Fruit fly (Drosophila melanogaster) whole organism, prepupa: ENCODE measurements around the gene Mst85C.

ENCODE experiments used
- CG10631 ChIP-seq: fragments of 200-800 bp; sonication (Bioruptor generic); optimal IDR thresholded peaks from 2 replicates; lab custom pipeline; 2016; ENCODE audit warnings: missing biosample characterization, missing genetic modification characterization
- CG3032 ChIP-seq: fragments of 200-800 bp; optimal IDR thresholded peaks from 2 replicates; lab custom pipeline; 2019; ENCODE audit warnings: missing biosample characterization, mild to moderate bottlenecking, missing genetic modification characterization, moderate library complexity
- CG3919 ChIP-seq: fragments of 200-800 bp; sonication (Bioruptor generic); optimal IDR thresholded peaks from 3 replicates; lab custom pipeline; 2016; ENCODE audit warnings: missing biosample characterization, missing genetic modification characterization
- CG6163 ChIP-seq: fragments of 200-800 bp; sonication (Bioruptor generic); IDR thresholded peaks from 3 replicates; pipeline ENCODE4 v1.3.6; 2022; ENCODE audit warnings: missing biosample characterization, missing genetic modification characterization
- CG6792 ChIP-seq: fragments of 200-800 bp; sonication (Bioruptor generic); optimal IDR thresholded peaks from 3 replicates; lab custom pipeline; 2016; ENCODE audit warnings: missing biosample characterization, missing genetic modification characterization
- CG8319 ChIP-seq: fragments of 200-800 bp; sonication (Bioruptor generic); optimal IDR thresholded peaks from 3 replicates; lab custom pipeline; 2016; ENCODE audit warnings: missing biosample characterization, missing genetic modification characterization
- Hr38 ChIP-seq: sonication (Bioruptor generic); optimal IDR thresholded peaks from 2 replicates; lab custom pipeline; 2016; ENCODE audit warnings: missing biosample characterization, missing genetic modification characterization
- Hr39 ChIP-seq: fragments of 200-800 bp; sonication (Bioruptor generic); optimal IDR thresholded peaks from 2 replicates; lab custom pipeline; 2016; ENCODE audit warnings: missing biosample characterization, missing genetic modification characterization
- Lpt ChIP-seq: fragments of 200-800 bp; sonication (Bioruptor generic); optimal IDR thresholded peaks from 3 replicates; lab custom pipeline; 2016; ENCODE audit warnings: missing biosample characterization, missing genetic modification characterization
- Met ChIP-seq: fragments of 200-800 bp; sonication (Bioruptor generic); optimal IDR thresholded peaks from 3 replicates; lab custom pipeline; 2016; ENCODE audit warnings: missing biosample characterization, missing genetic modification characterization
- Sox14 ChIP-seq: fragments of 200-800 bp; sonication (Bioruptor generic); optimal IDR thresholded peaks from 3 replicates; lab custom pipeline; 2016; ENCODE audit warnings: missing biosample characterization, missing genetic modification characterization
- fd59A ChIP-seq: fragments of 200-800 bp; sonication (Bioruptor generic); optimal IDR thresholded peaks from 2 replicates; lab custom pipeline; 2017; ENCODE audit warnings: missing biosample characterization, mild to moderate bottlenecking, missing genetic modification characterization, missing genetic modification reagents
- pdm3 ChIP-seq: fragments of 200-800 bp; sonication (Bioruptor generic); optimal IDR thresholded peaks from 3 replicates; lab custom pipeline; 2016; ENCODE audit warnings: missing biosample characterization, missing genetic modification characterization
- salr ChIP-seq, 2 experiments: fragments of 200-800 bp; sonication (Bioruptor generic); optimal IDR thresholded peaks; 3 replicates each; lab custom pipeline; 2016 to 2018; ENCODE audit warnings: missing biosample characterization in 2 of 2, missing genetic modification characterization in 2 of 2, mild to moderate bottlenecking in 1 of 2

DNA sequence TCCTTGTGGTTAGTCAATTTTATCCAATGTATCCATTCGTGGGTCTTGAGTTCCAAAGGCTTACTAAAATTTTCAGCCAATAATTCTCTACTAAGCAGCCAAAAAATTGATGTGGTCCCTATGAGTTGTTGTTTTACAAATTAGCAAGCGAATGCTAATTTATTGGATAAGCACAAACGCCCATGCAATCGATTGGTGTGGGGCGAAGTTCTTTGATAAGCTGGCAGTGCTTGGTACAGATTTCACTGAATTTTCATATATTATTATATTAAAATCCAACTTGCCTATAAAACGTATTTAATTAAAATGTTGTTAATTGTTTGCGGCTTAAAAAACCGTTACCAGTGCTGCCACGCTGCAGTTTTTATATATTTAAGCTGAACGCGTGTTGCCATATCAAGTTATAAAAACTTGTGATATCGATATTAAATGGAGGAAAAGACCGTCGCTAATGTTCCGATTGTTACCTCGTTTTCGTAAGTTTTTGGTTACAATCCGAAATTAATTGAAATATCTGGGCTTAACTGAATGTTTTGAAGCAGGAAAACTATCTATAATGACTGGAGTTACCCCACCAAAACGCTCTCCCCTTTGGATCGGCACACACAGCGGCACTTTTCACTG lies 44.7 kb upstream of the Mst85C start, which contains the start of the genes CG31100 and CG11980:
- TF ChIP-seq CG6163 (no peak), pdm3 (GFP tag; lab: Kevin White, UChicago) (no peak), CG10631 (GFP tag; lab: Kevin White, UChicago) (no peak), Hr38 (no peak), Hr39 (GFP tag; lab: Kevin White, UChicago) (no peak), CG8319 (no peak), CG3032 (tag; lab: Kevin White, UChicago) (no peak), Met (GFP tag; lab: Kevin White, UChicago) (no peak), salr (GFP tag; optimal IDR thresholded peaks at IDR 0.05; lab: Kevin White, UChicago) (no peak), Lpt (GFP tag; lab: Kevin White, UChicago) (no peak), CG3919 (GFP tag; lab: Kevin White, UChicago) (no peak), Sox14 (GFP tag; lab: Kevin White, UChicago) (no peak), fd59A (GFP tag; lab: Kevin White, UChicago) (no peak), CG6792 (GFP tag; lab: Kevin White, UChicago) (no peak)
